Fruit fly (Drosophila melanogaster) whole organism, embryonic: ENCODE data around the gene mRpL13.
A peak's percentile ranks its signal among the peaks of the same experiment; 100 is the strongest.

Experiments used
- Adf1 ChIP-seq: fragments of 200-800 bp; sonication (Bioruptor generic); IDR thresholded peaks from 2 replicates; pipeline ENCODE4 v1.3.6; 2022; ENCODE audit warnings: missing biosample characterization, missing genetic modification characterization
- Atf-2 ChIP-seq: fragments of 200-800 bp; sonication (Bioruptor generic); optimal IDR thresholded peaks from 2 replicates; lab custom pipeline; 2016; ENCODE audit warnings: missing biosample characterization, missing genetic modification characterization
- BtbVII ChIP-seq: fragments of 200-800 bp; sonication (Bioruptor generic); optimal IDR thresholded peaks from 3 replicates; lab custom pipeline; 2017; ENCODE audit warnings: missing biosample characterization, mild to moderate bottlenecking, missing genetic modification characterization
- CG10431 ChIP-seq: fragments of 200-800 bp; sonication (Bioruptor generic); optimal IDR thresholded peaks from 3 replicates; lab custom pipeline; 2018; ENCODE audit warnings: missing biosample characterization, mild to moderate bottlenecking, missing genetic modification characterization
- CG12236 ChIP-seq: fragments of 200-800 bp; sonication (Bioruptor generic); optimal IDR thresholded peaks from 2 replicates; lab custom pipeline; 2016; ENCODE audit warnings: missing biosample characterization, missing genetic modification characterization
- CG12659 ChIP-seq: fragments of 200-800 bp; sonication (Bioruptor generic); optimal IDR thresholded peaks from 3 replicates; lab custom pipeline; 2017; ENCODE audit warnings: mild to moderate bottlenecking, missing biosample characterization, missing genetic modification reagents, missing genetic modification characterization
- CG15269 ChIP-seq: fragments of 200-800 bp; sonication (Bioruptor generic); optimal IDR thresholded peaks from 2 replicates; lab custom pipeline; 2018; ENCODE audit warnings: missing biosample characterization, mild to moderate bottlenecking, missing genetic modification characterization, moderate library complexity
- CG15479 ChIP-seq: fragments of 200-800 bp; sonication (Bioruptor generic); optimal IDR thresholded peaks from 3 replicates; lab custom pipeline; 2019; ENCODE audit warnings: missing biosample characterization, mild to moderate bottlenecking, missing genetic modification characterization, moderate library complexity
- CG1603 ChIP-seq: fragments of 200-800 bp; sonication (Bioruptor generic); optimal IDR thresholded peaks from 2 replicates; lab custom pipeline; 2019; ENCODE audit warnings: missing biosample characterization, mild to moderate bottlenecking, missing genetic modification characterization, moderate library complexity
- CG1832 ChIP-seq: fragments of 200-800 bp; sonication (Bioruptor generic); optimal IDR thresholded peaks from 2 replicates; lab custom pipeline; 2017; ENCODE audit warnings: missing biosample characterization, mild to moderate bottlenecking, missing genetic modification characterization, inconsistent platforms
- CG30431 ChIP-seq: fragments of 200-800 bp; sonication (Bioruptor generic); optimal IDR thresholded peaks from 2 replicates; lab custom pipeline; 2017; ENCODE audit warnings: missing biosample characterization, missing genetic modification characterization
- CG32772 ChIP-seq: fragments of 200-800 bp; sonication (Bioruptor generic); IDR thresholded peaks from 2 replicates; pipeline ENCODE4 v1.3.6; 2022; ENCODE audit warnings: missing biosample characterization, missing genetic modification characterization
- CG3838 ChIP-seq: fragments of 200-800 bp; sonication (Bioruptor generic); optimal IDR thresholded peaks from 3 replicates; lab custom pipeline; 2016; ENCODE audit warnings: missing biosample characterization, missing genetic modification characterization
- CG5180 ChIP-seq: fragments of 200-800 bp; sonication (Bioruptor generic); optimal IDR thresholded peaks from 3 replicates; lab custom pipeline; 2017; ENCODE audit warnings: missing biosample characterization, missing genetic modification characterization, mild to moderate bottlenecking, moderate library complexity, missing genetic modification reagents
- CG6175 ChIP-seq: fragments of 200-800 bp; sonication (Bioruptor generic); IDR thresholded peaks from 3 replicates; pipeline ENCODE4 v1.3.6; 2022; ENCODE audit warnings: missing biosample characterization, missing genetic modification characterization
- CG6765 ChIP-seq: fragments of 200-800 bp; sonication (Bioruptor generic); optimal IDR thresholded peaks from 3 replicates; lab custom pipeline; 2017; ENCODE audit warnings: missing biosample characterization, mild to moderate bottlenecking, missing genetic modification characterization
- CG7839 ChIP-seq: fragments of 200-800 bp; sonication (Bioruptor generic); optimal IDR thresholded peaks from 3 replicates; lab custom pipeline; 2018; ENCODE audit warnings: missing biosample characterization, mild to moderate bottlenecking, missing genetic modification characterization, moderate library complexity
- CG9437 ChIP-seq: fragments of 200-800 bp; sonication (Bioruptor generic); optimal IDR thresholded peaks from 2 replicates; lab custom pipeline; 2018; ENCODE audit warnings: missing biosample characterization, mild to moderate bottlenecking, missing genetic modification characterization
- CG9932 ChIP-seq: fragments of 200-800 bp; sonication (Bioruptor generic); IDR thresholded peaks from 2 replicates; pipeline ENCODE4 v1.3.6; 2022; ENCODE audit warnings: missing biosample characterization, missing genetic modification characterization
- CHES-1-like ChIP-seq: fragments of 200-800 bp; sonication (Bioruptor generic); optimal IDR thresholded peaks from 2 replicates; lab custom pipeline; 2016; ENCODE audit warnings: missing biosample characterization, missing genetic modification characterization
- Camta ChIP-seq: fragments of 200-800 bp; sonication (Bioruptor generic); optimal IDR thresholded peaks from 2 replicates; lab custom pipeline; 2016; ENCODE audit warnings: missing biosample characterization, missing genetic modification characterization
- CoRest ChIP-seq: fragments of 200-800 bp; sonication (Bioruptor generic); optimal IDR thresholded peaks from 3 replicates; lab custom pipeline; 2018; ENCODE audit warnings: missing biosample characterization, mild to moderate bottlenecking, missing genetic modification characterization, moderate library complexity
- Dfd ChIP-seq, 2 experiments: fragments of >200 bp; optimal IDR thresholded peaks; 2 replicates each; lab custom pipeline; 2017; ENCODE audit warnings: missing biosample characterization in 2 of 2, missing genetic modification characterization in 2 of 2
- ERR ChIP-seq: fragments of 200-800 bp; sonication (Bioruptor generic); optimal IDR thresholded peaks from 2 replicates; lab custom pipeline; 2016; ENCODE audit warnings: missing biosample characterization, missing genetic modification characterization
- Lim3 ChIP-seq: fragments of 200-800 bp; sonication (Bioruptor generic); IDR thresholded peaks from 2 replicates; pipeline ENCODE4 v1.3.6; 2022; ENCODE audit warnings: missing biosample characterization, missing genetic modification characterization
- Lpt ChIP-seq: fragments of >200 bp; optimal IDR thresholded peaks from 2 replicates; lab custom pipeline; 2018; ENCODE audit warnings: missing biosample characterization, missing genetic modification characterization
- Med ChIP-seq: fragments of 200-800 bp; sonication (Bioruptor generic); peaks from one replicate; lab custom pipeline; 2016; ENCODE audit warnings: missing biosample characterization, missing genetic modification characterization, mild to moderate bottlenecking, inconsistent platforms, moderate library complexity
- Nf-YC ChIP-seq: fragments of 200-800 bp; optimal IDR thresholded peaks from 3 replicates; lab custom pipeline; 2019; ENCODE audit warnings: missing biosample characterization, mild to moderate bottlenecking, missing genetic modification characterization, moderate library complexity
- Tbp ChIP-seq: fragments of >200 bp; optimal IDR thresholded peaks from 2 replicates; lab custom pipeline; 2018; ENCODE audit warnings: missing biosample characterization, missing genetic modification characterization
- bsh ChIP-seq, 2 experiments: fragments of 200-800 bp; sonication (Bioruptor generic); optimal IDR thresholded peaks; 2 replicates each; lab custom pipeline; 2017 to 2018; ENCODE audit warnings: mild to moderate bottlenecking in 2 of 2, missing biosample characterization in 2 of 2, missing genetic modification characterization in 2 of 2, moderate library complexity in 1 of 2
- crol ChIP-seq: fragments of 200-800 bp; sonication (Bioruptor generic); IDR thresholded peaks from 2 replicates; pipeline ENCODE4 v1.3.6; 2022; ENCODE audit warnings: missing biosample characterization, missing genetic modification characterization
- danr ChIP-seq: fragments of 200-800 bp; sonication (Bioruptor generic); IDR thresholded peaks from 2 replicates; pipeline ENCODE4 v1.3.6; 2022; ENCODE audit warnings: missing biosample characterization, missing genetic modification characterization
- dati ChIP-seq: fragments of 200-800 bp; sonication (Bioruptor generic); IDR thresholded peaks from 2 replicates; pipeline ENCODE4 v1.3.6; 2022; ENCODE audit warnings: missing biosample characterization, missing genetic modification characterization
- fd64A ChIP-seq: fragments of 200-800 bp; sonication (Bioruptor generic); optimal IDR thresholded peaks from 3 replicates; lab custom pipeline; 2018; ENCODE audit warnings: missing biosample characterization, mild to moderate bottlenecking, missing genetic modification characterization
- ken ChIP-seq: fragments of 200-800 bp; sonication (Bioruptor generic); IDR thresholded peaks from 3 replicates; pipeline ENCODE4 v1.3.6; 2022; ENCODE audit warnings: missing biosample characterization, missing genetic modification characterization
- knrl ChIP-seq: fragments of 200-800 bp; sonication (Bioruptor generic); IDR thresholded peaks from 3 replicates; pipeline ENCODE4 v1.3.6; 2022; ENCODE audit warnings: missing biosample characterization, missing genetic modification characterization; ENCODE audit not compliant: partially characterized antibody
- luna ChIP-seq: fragments of 200-800 bp; sonication (Bioruptor generic); optimal IDR thresholded peaks from 2 replicates; lab custom pipeline; 2016; ENCODE audit warnings: missing biosample characterization, missing genetic modification characterization
- maf-S ChIP-seq: fragments of 200-800 bp; sonication (Bioruptor generic); optimal IDR thresholded peaks from 2 replicates; lab custom pipeline; 2016; ENCODE audit warnings: missing biosample characterization, missing genetic modification characterization
- mirr ChIP-seq: fragments of 200-800 bp; sonication (Bioruptor generic); optimal IDR thresholded peaks from 3 replicates; lab custom pipeline; 2018; ENCODE audit warnings: missing biosample characterization, mild to moderate bottlenecking, missing genetic modification characterization
- nau ChIP-seq: fragments of 200-800 bp; sonication (Bioruptor generic); optimal IDR thresholded peaks from 3 replicates; lab custom pipeline; 2017; ENCODE audit warnings: missing biosample characterization, mild to moderate bottlenecking, missing genetic modification characterization, missing genetic modification reagents
- nerfin-2 ChIP-seq: fragments of 200-800 bp; sonication (Bioruptor generic); IDR thresholded peaks from 2 replicates; pipeline ENCODE4 v1.3.6; 2022; ENCODE audit warnings: missing biosample characterization, missing genetic modification characterization; ENCODE audit not compliant: partially characterized antibody
- onecut ChIP-seq: fragments of 200-800 bp; sonication (Bioruptor generic); IDR thresholded peaks from 2 replicates; pipeline ENCODE4 v1.3.6; 2022; ENCODE audit warnings: missing biosample characterization, missing genetic modification characterization
- pfk ChIP-seq: fragments of 200-800 bp; sonication (Bioruptor generic); optimal IDR thresholded peaks from 2 replicates; lab custom pipeline; 2018; ENCODE audit warnings: missing biosample characterization, mild to moderate bottlenecking, missing genetic modification characterization, moderate library complexity
- pzg ChIP-seq: fragments of 200-800 bp; sonication (Bioruptor generic); optimal IDR thresholded peaks from 3 replicates; lab custom pipeline; 2018; ENCODE audit warnings: missing biosample characterization, mild to moderate bottlenecking, missing genetic modification characterization, moderate library complexity
- sd ChIP-seq: fragments of 200-800 bp; sonication (Bioruptor generic); optimal IDR thresholded peaks from 3 replicates; lab custom pipeline; 2018; ENCODE audit warnings: missing biosample characterization, mild to moderate bottlenecking, missing genetic modification characterization, moderate library complexity
- sim ChIP-seq: fragments of 200-800 bp; sonication (Bioruptor generic); IDR thresholded peaks from 2 replicates; pipeline ENCODE4 v1.3.6; 2022; ENCODE audit warnings: missing biosample characterization, missing genetic modification characterization
- so ChIP-seq: fragments of 200-800 bp; sonication (Bioruptor generic); IDR thresholded peaks from 3 replicates; pipeline ENCODE4 v1.3.6; 2022; ENCODE audit warnings: missing biosample characterization, missing genetic modification characterization
- ssp ChIP-seq: fragments of 200-800 bp; sonication (Bioruptor generic); IDR thresholded peaks from 2 replicates; pipeline ENCODE4 v1.3.6; 2022; ENCODE audit warnings: missing biosample characterization, missing genetic modification characterization
- tgo ChIP-seq: fragments of 200-800 bp; sonication (Bioruptor generic); IDR thresholded peaks from 3 replicates; pipeline ENCODE4 v1.3.6; 2022; ENCODE audit warnings: missing biosample characterization, missing genetic modification characterization
- zfh1 ChIP-seq: fragments of 200-800 bp; sonication (Bioruptor generic); IDR thresholded peaks from 3 replicates; pipeline ENCODE4 v1.3.6; 2022; ENCODE audit warnings: missing biosample characterization, missing genetic modification characterization

mRpL13 gene

dm6 chr2L:18857635-18858059, 1.4 kb downstream of the mRpL13 start (continued):
- peak; percentile 88 for TF ChIP-seq BtbVII
- TF ChIP-seq CG1832 (GFP tag; lab: Kevin White, UChicago), result no peak
- peak; percentile 95 for TF ChIP-seq CG12659 (GFP tag; lab: Kevin White, UChicago)
- TF ChIP-seq nau (GFP tag; lab: Kevin White, UChicago), result no peak
- TF ChIP-seq CG30431 (GFP tag; lab: Kevin White, UChicago), result peak; percentile 76
- TF ChIP-seq Lpt (GFP tag; lab: Kevin White, UChicago), result no peak
- TF ChIP-seq pfk (GFP tag; lab: Kevin White, UChicago), result no peak
- no peak for TF ChIP-seq CG15479 (GFP tag; lab: Kevin White, UChicago)
- TF ChIP-seq zfh1 (GFP tag; lab: Robert Waterston, UW), result peak; percentile 86
- no peak for TF ChIP-seq Dfd (GFP tag; optimal IDR thresholded peaks at IDR 0.05; lab: Kevin White, UChicago)
- TF ChIP-seq CG6765 (GFP tag; lab: Kevin White, UChicago), result peak; percentile 81
- TF ChIP-seq danr (GFP tag; lab: Robert Waterston, UW), result peak; percentile 81
- 0 out of 2 replicates have a peak, but pooled peaks have one; percentile 13 for TF ChIP-seq Lim3 (GFP tag; lab: Robert Waterston, UW)
- peak; percentile 57 for TF ChIP-seq luna (GFP tag; lab: Kevin White, UChicago)
- peak; percentile 94 for TF ChIP-seq CoRest (tag; lab: Kevin White, UChicago)
- TF ChIP-seq CG3838, result peak; percentile 83
- TF ChIP-seq ken (GFP tag; lab: Robert Waterston, UW), result peak; percentile 94
- peak; percentile 76; the same call in 2 of the 3 replicates for TF ChIP-seq so (GFP tag; lab: Robert Waterston, UW)
- peak; percentile 87 for TF ChIP-seq Atf-2 (GFP tag; lab: Kevin White, UChicago)
- peak; percentile 64 for TF ChIP-seq Adf1 (GFP tag; lab: Robert Waterston, UW)
- peak; percentile 54 for TF ChIP-seq ERR
- TF ChIP-seq CG9437, result peak; percentile 73
- peak; percentile 83 to 95 for TF ChIP-seq bsh (GFP tag; optimal IDR thresholded peaks at IDR 0.05; lab: Kevin White, UChicago)
- peak; percentile 72 for TF ChIP-seq ssp
- peak; percentile 86 for TF ChIP-seq onecut (GFP tag; lab: Robert Waterston, UW)
- peak; percentile 92 for TF ChIP-seq CG32772 (GFP tag; lab: Robert Waterston, UW)
- TF ChIP-seq Tbp (GFP tag; lab: Kevin White, UChicago), result no peak
- TF ChIP-seq nerfin-2 (GFP tag; lab: Robert Waterston, UW), result no peak
- peak; percentile 77 for TF ChIP-seq CG10431 (GFP tag; lab: Kevin White, UChicago)
- TF ChIP-seq maf-S (GFP tag; lab: Kevin White, UChicago), result peak; percentile 89
- TF ChIP-seq mirr (GFP tag; lab: Kevin White, UChicago), result peak; percentile 81
- peak; percentile 89 for TF ChIP-seq CG7839 (tag; lab: Kevin White, UChicago)
- peak; percentile 77 for TF ChIP-seq sd (tag; lab: Kevin White, UChicago)
- TF ChIP-seq CG15269, result peak; percentile 93
- peak; percentile 74 for TF ChIP-seq CG12236
- peak; percentile 84; the same call in 2 of the 3 replicates for TF ChIP-seq CG6175
- TF ChIP-seq knrl, result no peak
- peak; percentile 82; the same call in 2 of the 3 replicates for TF ChIP-seq tgo (GFP tag; lab: Robert Waterston, UW)
- TF ChIP-seq Nf-YC (tag; lab: Kevin White, UChicago), result peak; percentile 83
- TF ChIP-seq CG9932 (GFP tag; lab: Robert Waterston, UW), result peak; percentile 84
- TF ChIP-seq Med (GFP tag; lab: Kevin White, UChicago), result peak; percentile 97
- peak; percentile 76 for TF ChIP-seq fd64A (GFP tag; lab: Kevin White, UChicago)
- peak; percentile 71 for TF ChIP-seq CG5180 (GFP tag; lab: Kevin White, UChicago)
- peak; percentile 85 for TF ChIP-seq CHES-1-like (GFP tag; lab: Kevin White, UChicago)
- TF ChIP-seq CG1603 (tag; lab: Kevin White, UChicago), result peak; percentile 91
- TF ChIP-seq Camta (GFP tag; lab: Kevin White, UChicago), result peak; percentile 90
- 0 out of 2 replicates have a peak, but pooled peaks have one; percentile 51 for TF ChIP-seq sim (GFP tag; lab: Robert Waterston, UW)
- TF ChIP-seq pzg (GFP tag; lab: Kevin White, UChicago), result peak; percentile 47
- no peak; the same call in 1 of the 2 replicates for TF ChIP-seq crol (GFP tag; lab: Robert Waterston, UW)
- TF ChIP-seq dati (GFP tag; lab: Robert Waterston, UW), result peak; percentile 73
